Fruit fly (Drosophila melanogaster) whole organism, adult: ENCODE results near the gene CG3823.

Source experiments
- CG11617 ChIP-seq: fragments of 200-800 bp; sonication (Bioruptor generic); optimal IDR thresholded peaks from 2 replicates; lab custom pipeline; 2017; ENCODE audit warnings: mild to moderate bottlenecking, missing biosample characterization, missing genetic modification reagents, missing genetic modification characterization
- CG12768 ChIP-seq: fragments of 200-800 bp; sonication (Bioruptor generic); optimal IDR thresholded peaks from 2 replicates; lab custom pipeline; 2017; ENCODE audit warnings: missing biosample characterization, missing genetic modification characterization, mild to moderate bottlenecking, moderate library complexity, missing genetic modification reagents
- CG14711 ChIP-seq: fragments of 200-800 bp; sonication (Bioruptor generic); optimal IDR thresholded peaks from 2 replicates; lab custom pipeline; 2018; ENCODE audit warnings: missing biosample characterization, mild to moderate bottlenecking, missing genetic modification characterization, moderate library complexity
- CG1620 ChIP-seq: fragments of 200-800 bp; sonication (Bioruptor generic); optimal IDR thresholded peaks from 2 replicates; lab custom pipeline; 2016; ENCODE audit warnings: missing biosample characterization, missing genetic modification characterization
- CG33017 ChIP-seq: fragments of 200-800 bp; sonication (Bioruptor generic); optimal IDR thresholded peaks from 2 replicates; lab custom pipeline; 2018; ENCODE audit warnings: missing biosample characterization, mild to moderate bottlenecking, missing genetic modification characterization, moderate library complexity
- CG5204 ChIP-seq: fragments of 200-800 bp; sonication (Bioruptor generic); optimal IDR thresholded peaks from 2 replicates; lab custom pipeline; 2016; ENCODE audit warnings: missing biosample characterization, missing genetic modification characterization
- CG7045 ChIP-seq: fragments of 200-800 bp; sonication (Bioruptor generic); optimal IDR thresholded peaks from 2 replicates; lab custom pipeline; 2017; ENCODE audit warnings: missing biosample characterization, mild to moderate bottlenecking, missing genetic modification characterization
- CG7101 ChIP-seq: fragments of 200-800 bp; sonication (Bioruptor generic); optimal IDR thresholded peaks from 2 replicates; lab custom pipeline; 2018; ENCODE audit warnings: missing biosample characterization, mild to moderate bottlenecking, missing genetic modification characterization, moderate library complexity
- Clk ChIP-seq: fragments of 200-800 bp; sonication (Bioruptor generic); optimal IDR thresholded peaks from 2 replicates; lab custom pipeline; 2017; ENCODE audit warnings: missing biosample characterization, missing genetic modification characterization
- Crg-1 ChIP-seq: fragments of 200-800 bp; sonication (Bioruptor generic); optimal IDR thresholded peaks from 2 replicates; lab custom pipeline; 2016; ENCODE audit warnings: missing biosample characterization, missing genetic modification characterization
- Hr96 ChIP-seq: fragments of 200-800 bp; sonication (Bioruptor generic); optimal IDR thresholded peaks from 2 replicates; lab custom pipeline; 2016; ENCODE audit warnings: missing biosample characterization, missing genetic modification characterization
- Mnt ChIP-seq: fragments of 200-800 bp; sonication (Bioruptor generic); optimal IDR thresholded peaks from 2 replicates; lab custom pipeline; 2016; ENCODE audit warnings: missing biosample characterization, mild to moderate bottlenecking, missing genetic modification characterization
- bab1 ChIP-seq: fragments of 200-800 bp; sonication (Bioruptor generic); optimal IDR thresholded peaks from 3 replicates; lab custom pipeline; 2019; ENCODE audit warnings: missing biosample characterization, mild to moderate bottlenecking, missing genetic modification characterization, moderate library complexity
- cic ChIP-seq: fragments of 200-800 bp; sonication (Bioruptor generic); optimal IDR thresholded peaks from 2 replicates; lab custom pipeline; 2017; ENCODE audit warnings: missing biosample characterization, mild to moderate bottlenecking, missing genetic modification characterization, moderate library complexity
- cnc ChIP-seq, 2 experiments: fragments of >200 bp; optimal IDR thresholded peaks; 2 replicates each; lab custom pipeline; 2017
- kay ChIP-seq: fragments of 200-800 bp; sonication (Bioruptor generic); peaks from one replicate; lab custom pipeline; 2016; ENCODE audit warnings: missing biosample characterization, missing genetic modification characterization, borderline replicate concordance
- ovo ChIP-seq: fragments of 200-800 bp; sonication (Bioruptor generic); optimal IDR thresholded peaks from 2 replicates; lab custom pipeline; 2016; ENCODE audit warnings: missing biosample characterization, missing genetic modification characterization
- pad ChIP-seq: fragments of 200-800 bp; sonication (Bioruptor generic); optimal IDR thresholded peaks from 3 replicates; lab custom pipeline; 2017; ENCODE audit warnings: missing biosample characterization, missing genetic modification characterization, mild to moderate bottlenecking, moderate library complexity, missing genetic modification reagents
- tj ChIP-seq: fragments of 200-800 bp; sonication (Bioruptor generic); optimal IDR thresholded peaks from 3 replicates; lab custom pipeline; 2017; ENCODE audit warnings: missing biosample characterization, mild to moderate bottlenecking, missing genetic modification characterization, moderate library complexity
- toe ChIP-seq: fragments of 200-800 bp; sonication (Bioruptor generic); optimal IDR thresholded peaks from 2 replicates; lab custom pipeline; 2016; ENCODE audit warnings: missing biosample characterization, missing genetic modification characterization

CG3823 gene

DNA sequence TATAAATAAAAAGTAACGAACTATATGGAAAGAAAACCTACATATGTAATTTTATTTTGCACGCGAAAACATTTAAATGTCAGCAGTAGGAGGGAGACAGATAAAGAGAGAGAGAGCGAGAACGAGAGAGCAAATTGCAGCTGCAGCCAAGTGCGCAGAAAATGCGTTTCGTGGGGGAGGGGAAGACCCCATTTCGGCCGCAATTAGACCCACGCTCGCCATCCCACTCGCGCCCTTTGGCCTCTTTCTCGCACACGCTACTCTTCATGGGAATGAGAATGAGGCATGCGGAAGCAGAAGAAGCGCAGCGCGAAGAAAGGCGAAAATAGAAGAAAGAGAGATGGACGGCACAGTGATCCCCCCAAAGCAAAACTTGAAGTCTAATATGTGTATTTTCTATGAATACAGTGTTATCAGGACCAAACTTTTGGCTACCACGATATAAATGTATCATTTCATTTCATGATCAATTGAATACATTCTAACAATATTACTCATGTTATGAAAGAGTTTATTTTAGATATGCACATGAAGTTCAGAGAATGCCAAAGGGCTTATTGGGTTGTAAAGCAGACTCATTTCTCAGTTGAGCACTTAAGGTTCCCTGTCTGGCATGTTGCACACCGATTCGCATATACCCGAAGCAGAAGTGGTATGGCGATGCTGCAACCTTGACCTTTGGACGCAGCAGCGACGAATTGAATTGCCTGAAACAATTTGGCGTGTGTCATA lies 29.4 kb downstream of the CG3823 start:
- TF ChIP-seq CG14711 (tag; lab: Kevin White, UChicago): no peak
- TF ChIP-seq cic: no peak
- no peak for TF ChIP-seq toe (GFP tag; lab: Kevin White, UChicago)
- TF ChIP-seq Hr96 (GFP tag; lab: Kevin White, UChicago): peak; percentile 53
- peak; percentile 23 for TF ChIP-seq CG7045 (GFP tag; lab: Kevin White, UChicago)
- peak; percentile 47 for TF ChIP-seq CG5204 (GFP tag; lab: Kevin White, UChicago)
- TF ChIP-seq Crg-1: peak; percentile 23
- TF ChIP-seq bab1 (GFP tag; lab: Kevin White, UChicago): peak; percentile 53
- peak; percentile 37 for TF ChIP-seq Mnt (GFP tag; lab: Kevin White, UChicago)
- peak; percentile 57 for TF ChIP-seq CG11617
- peak; percentile 30 for TF ChIP-seq CG12768 (GFP tag; lab: Kevin White, UChicago)
- peak; percentile 36 for TF ChIP-seq kay (GFP tag; lab: Kevin White, UChicago)
- TF ChIP-seq pad (GFP tag; lab: Kevin White, UChicago): peak; percentile 14
- TF ChIP-seq tj (GFP tag; lab: Kevin White, UChicago): peak; percentile 65

DNA sequence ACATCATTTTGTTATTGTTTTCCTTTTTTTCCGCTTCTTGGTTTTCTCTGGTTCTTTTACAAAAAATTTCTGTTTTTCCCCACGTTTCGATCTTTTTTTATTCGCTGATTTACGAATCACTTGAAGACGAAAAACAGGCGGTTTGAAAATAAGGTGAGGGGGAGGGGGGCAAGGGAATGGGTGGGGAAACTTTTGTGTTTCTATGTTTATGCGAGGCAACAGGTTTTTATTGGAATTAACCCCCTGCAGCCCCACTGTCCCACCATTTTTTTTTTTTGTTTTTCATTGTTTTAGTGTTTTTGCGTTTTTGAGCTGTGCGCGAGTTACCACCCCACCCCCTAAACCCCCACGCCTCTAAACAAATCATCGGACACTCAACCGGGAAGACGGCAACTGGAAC lies 31.2 kb downstream of the CG3823 start:
- no peak for TF ChIP-seq CG14711 (tag; lab: Kevin White, UChicago)
- no peak for TF ChIP-seq toe (GFP tag; lab: Kevin White, UChicago)
- no peak for TF ChIP-seq Mnt (GFP tag; lab: Kevin White, UChicago)
- no peak for TF ChIP-seq CG7101
- no peak for TF ChIP-seq bab1 (GFP tag; lab: Kevin White, UChicago)
- no peak for TF ChIP-seq Clk (GFP tag; lab: Kevin White, UChicago)
- no peak for TF ChIP-seq CG12768 (GFP tag; lab: Kevin White, UChicago)
- no peak for TF ChIP-seq CG11617
- no peak for TF ChIP-seq cnc (optimal IDR thresholded peaks at IDR 0.05; lab: Kevin White, UChicago)
- TF ChIP-seq CG1620 (GFP tag; lab: Kevin White, UChicago): no peak
- TF ChIP-seq CG33017 (tag; lab: Kevin White, UChicago): no peak
- no peak for TF ChIP-seq Crg-1
- TF ChIP-seq pad (GFP tag; lab: Kevin White, UChicago): no peak
- no peak for TF ChIP-seq cic
- TF ChIP-seq kay (GFP tag; lab: Kevin White, UChicago): no peak
- TF ChIP-seq CG5204 (GFP tag; lab: Kevin White, UChicago): no peak

DNA sequence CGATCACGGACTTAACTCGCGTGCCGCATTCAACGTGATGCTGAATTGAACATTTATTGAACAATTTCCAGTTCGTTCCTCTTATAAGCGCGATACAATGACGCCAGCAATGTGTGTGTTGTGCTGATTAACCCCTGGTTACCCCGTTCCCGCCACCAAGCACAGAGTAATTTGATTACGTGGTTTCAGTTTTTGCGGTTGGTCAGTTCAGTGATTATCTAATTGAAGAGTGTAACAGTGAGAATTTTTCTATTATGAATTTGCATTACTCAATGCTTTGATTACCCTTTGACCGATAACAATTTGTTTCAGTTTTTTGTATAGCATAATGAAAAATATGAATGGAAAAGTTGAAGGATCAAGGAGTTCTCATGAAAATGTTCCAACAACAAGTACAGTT lies 33.9 kb downstream of the CG3823 start, which contains the start of gene CG3842:
TSS of gene CG3842 (plus strand) at position 61 of the 400 bp plus-strand sequence.
- TF ChIP-seq CG14711 (tag; lab: Kevin White, UChicago): no peak
- TF ChIP-seq tj (GFP tag; lab: Kevin White, UChicago): no peak
- no peak for TF ChIP-seq bab1 (GFP tag; lab: Kevin White, UChicago)
- no peak for TF ChIP-seq cic
- no peak for TF ChIP-seq Clk (GFP tag; lab: Kevin White, UChicago)
- no peak for TF ChIP-seq CG7045 (GFP tag; lab: Kevin White, UChicago)
- no peak for TF ChIP-seq CG1620 (GFP tag; lab: Kevin White, UChicago)
- no peak for TF ChIP-seq pad (GFP tag; lab: Kevin White, UChicago)
- no peak for TF ChIP-seq toe (GFP tag; lab: Kevin White, UChicago)
- TF ChIP-seq CG12768 (GFP tag; lab: Kevin White, UChicago): no peak
- TF ChIP-seq CG5204 (GFP tag; lab: Kevin White, UChicago): no peak
- no peak for TF ChIP-seq CG7101
- no peak for TF ChIP-seq Crg-1
- no peak for TF ChIP-seq Mnt (GFP tag; lab: Kevin White, UChicago)
- TF ChIP-seq cnc (optimal IDR thresholded peaks at IDR 0.05; lab: Kevin White, UChicago): no peak
- no peak for TF ChIP-seq CG33017 (tag; lab: Kevin White, UChicago)
- no peak for TF ChIP-seq kay (GFP tag; lab: Kevin White, UChicago)
- TF ChIP-seq ovo (GFP tag; lab: Kevin White, UChicago): no peak

DNA sequence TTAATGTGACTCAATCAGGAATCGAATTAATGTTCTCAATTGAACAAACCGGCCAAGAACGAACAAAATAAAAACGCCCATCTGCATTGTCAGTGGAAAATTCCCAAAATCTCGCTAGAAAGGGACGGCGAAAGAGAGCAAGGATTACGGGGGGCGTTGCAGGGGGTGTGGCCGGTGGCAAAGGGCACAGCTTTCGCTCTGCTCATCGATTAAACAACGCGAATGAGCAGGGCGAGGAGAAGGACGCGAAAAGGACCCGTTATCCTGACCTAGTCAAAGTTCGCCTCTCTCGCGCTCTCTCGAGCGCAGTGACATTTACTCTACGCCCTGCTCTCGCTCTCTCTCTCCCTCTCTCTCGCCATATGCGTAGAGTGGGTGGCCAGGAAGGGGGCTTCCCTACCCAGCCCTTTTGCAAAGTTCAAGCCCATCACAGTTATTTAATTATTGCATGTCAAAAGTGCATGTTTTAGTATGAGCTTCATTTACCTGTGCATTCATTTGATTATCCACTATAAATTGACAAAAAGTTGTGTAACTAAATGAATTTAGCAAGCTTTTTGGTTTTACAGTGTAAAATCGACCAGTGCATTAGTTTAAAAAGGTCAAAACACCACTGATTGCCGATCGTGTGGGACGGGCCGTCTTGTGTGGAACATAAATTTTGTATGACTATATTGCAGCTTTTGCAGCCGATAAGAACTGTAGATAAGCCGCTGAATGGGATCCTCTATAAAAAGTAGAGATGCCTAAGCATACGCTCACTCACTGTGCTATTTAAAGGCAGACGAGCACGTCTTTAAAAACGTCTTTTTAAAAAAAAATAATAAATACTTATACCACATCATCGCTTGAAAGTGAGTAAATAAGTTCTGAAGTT lies 35.2 kb downstream of the CG3823 start:
- TF ChIP-seq ovo (GFP tag; lab: Kevin White, UChicago) (no peak), CG7101 (peak; percentile 17), tj (GFP tag; lab: Kevin White, UChicago) (peak; percentile 13)

DNA sequence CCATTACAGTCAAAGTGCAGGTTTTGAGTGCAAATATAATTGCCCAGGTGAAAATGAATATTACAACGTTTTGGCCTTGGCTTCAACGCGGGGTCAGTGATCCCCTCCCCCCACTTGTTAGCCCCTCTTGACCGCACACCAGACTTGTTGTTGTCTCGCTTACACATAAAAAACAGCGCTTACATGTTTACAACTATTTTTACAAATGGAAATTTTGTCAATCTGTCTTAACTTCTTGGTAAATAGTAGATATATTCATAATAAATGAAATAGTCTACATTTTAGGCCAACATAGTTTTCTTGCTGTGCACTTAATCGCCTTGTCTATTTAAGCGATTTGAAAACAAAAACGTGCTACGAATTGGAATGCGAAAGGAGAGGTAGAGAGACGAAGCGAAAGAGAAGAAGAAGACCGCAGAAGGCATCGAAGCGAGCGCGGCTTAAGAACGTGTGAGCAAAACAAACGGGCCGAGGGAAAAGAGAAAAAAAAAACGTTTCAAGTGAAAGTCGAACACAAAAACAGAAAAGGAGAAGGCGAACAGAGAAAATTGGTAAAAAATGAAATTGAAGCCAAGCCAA lies 36.3 kb downstream of the CG3823 start:
- TF ChIP-seq CG14711 (tag; lab: Kevin White, UChicago): peak; percentile 63
- TF ChIP-seq Hr96 (GFP tag; lab: Kevin White, UChicago): no peak
- TF ChIP-seq CG33017 (tag; lab: Kevin White, UChicago): peak; percentile 47
- TF ChIP-seq pad (GFP tag; lab: Kevin White, UChicago): no peak
- TF ChIP-seq CG7101: peak; percentile 39
- TF ChIP-seq cnc (optimal IDR thresholded peaks at IDR 0.05; lab: Kevin White, UChicago): no peak
- no peak for TF ChIP-seq ovo (GFP tag; lab: Kevin White, UChicago)
- no peak for TF ChIP-seq bab1 (GFP tag; lab: Kevin White, UChicago)
- TF ChIP-seq CG1620 (GFP tag; lab: Kevin White, UChicago): peak; percentile 10
